Fruit fly (Drosophila melanogaster) whole organism, embryonic: ENCODE results near the gene CG9760.

Experiments used
- Bgb ChIP-seq: fragments of 200-800 bp; sonication (Bioruptor generic); IDR thresholded peaks from 2 replicates; pipeline ENCODE4 v1.3.6; 2022; ENCODE audit warnings: missing biosample characterization, missing genetic modification characterization; ENCODE audit not compliant: partially characterized antibody
- CG1024 ChIP-seq: fragments of 200-800 bp; sonication (Bioruptor generic); IDR thresholded peaks from 2 replicates; pipeline ENCODE4 v1.3.6; 2022; ENCODE audit warnings: missing biosample characterization, missing genetic modification characterization
- CG10366 ChIP-seq: fragments of 200-800 bp; sonication (Bioruptor generic); IDR thresholded peaks from 2 replicates; pipeline ENCODE4 v1.3.6; 2022; ENCODE audit warnings: missing biosample characterization, missing genetic modification characterization
- CG16813 ChIP-seq: fragments of 200-800 bp; sonication (Bioruptor generic); IDR thresholded peaks from 3 replicates; pipeline ENCODE4 v1.3.6; 2022; ENCODE audit warnings: missing biosample characterization, missing genetic modification characterization; ENCODE audit not compliant: partially characterized antibody
- CG17359 ChIP-seq: fragments of 200-800 bp; sonication (Bioruptor generic); optimal IDR thresholded peaks from 3 replicates; lab custom pipeline; 2018; ENCODE audit warnings: missing biosample characterization, mild to moderate bottlenecking, missing genetic modification characterization, moderate library complexity
- CG17361 ChIP-seq: fragments of 200-800 bp; sonication (Bioruptor generic); IDR thresholded peaks from 3 replicates; pipeline ENCODE4 v1.3.6; 2022; ENCODE audit warnings: missing biosample characterization, missing genetic modification characterization
- CG17912 ChIP-seq: fragments of 200-800 bp; sonication (Bioruptor generic); optimal IDR thresholded peaks from 2 replicates; lab custom pipeline; 2018; ENCODE audit warnings: missing biosample characterization, mild to moderate bottlenecking, missing genetic modification characterization
- CG18011 ChIP-seq: fragments of 200-800 bp; sonication (Bioruptor generic); optimal IDR thresholded peaks from 2 replicates; lab custom pipeline; 2017; ENCODE audit warnings: missing biosample characterization, missing genetic modification characterization, mild to moderate bottlenecking, moderate library complexity, missing genotype
- CG18262 ChIP-seq: fragments of 200-800 bp; optimal IDR thresholded peaks from 3 replicates; lab custom pipeline; 2019; ENCODE audit warnings: missing biosample characterization, mild to moderate bottlenecking, missing genetic modification characterization, moderate library complexity
- CG2116 ChIP-seq: fragments of 200-800 bp; sonication (Bioruptor generic); optimal IDR thresholded peaks from 3 replicates; lab custom pipeline; 2018; ENCODE audit warnings: missing biosample characterization, mild to moderate bottlenecking, missing genetic modification characterization
- CG2202 ChIP-seq: fragments of 200-800 bp; sonication (Bioruptor generic); optimal IDR thresholded peaks from 2 replicates; lab custom pipeline; 2018; ENCODE audit warnings: missing biosample characterization, mild to moderate bottlenecking, missing genetic modification characterization
- CG3281 ChIP-seq: fragments of 200-800 bp; sonication (Bioruptor generic); optimal IDR thresholded peaks from 3 replicates; lab custom pipeline; 2017; ENCODE audit warnings: missing biosample characterization, mild to moderate bottlenecking, missing genetic modification characterization
- CG34376 ChIP-seq: fragments of 200-800 bp; sonication (Bioruptor generic); optimal IDR thresholded peaks from 2 replicates; lab custom pipeline; 2018; ENCODE audit warnings: missing biosample characterization, mild to moderate bottlenecking, missing genetic modification characterization
- CG3838 ChIP-seq: fragments of 200-800 bp; sonication (Bioruptor generic); optimal IDR thresholded peaks from 3 replicates; lab custom pipeline; 2016; ENCODE audit warnings: missing biosample characterization, missing genetic modification characterization
- CG43689 ChIP-seq: fragments of 200-800 bp; sonication (Bioruptor generic); IDR thresholded peaks from 2 replicates; pipeline ENCODE4 v1.3.6; 2022; ENCODE audit warnings: missing biosample characterization, missing genetic modification characterization
- CG4820 ChIP-seq: fragments of 200-800 bp; sonication (Bioruptor generic); optimal IDR thresholded peaks from 3 replicates; lab custom pipeline; 2016; ENCODE audit warnings: missing biosample characterization, missing genetic modification characterization
- CG7745 ChIP-seq: fragments of 200-800 bp; sonication (Bioruptor generic); optimal IDR thresholded peaks from 2 replicates; lab custom pipeline; 2018; ENCODE audit warnings: missing biosample characterization, mild to moderate bottlenecking, missing genetic modification characterization, moderate library complexity
- CG8281 ChIP-seq: fragments of 200-800 bp; sonication (Bioruptor generic); optimal IDR thresholded peaks from 2 replicates; lab custom pipeline; 2018; ENCODE audit warnings: missing biosample characterization, mild to moderate bottlenecking, missing genetic modification characterization, moderate library complexity
- CG8478 ChIP-seq: fragments of >200 bp; optimal IDR thresholded peaks from 2 replicates; lab custom pipeline; 2018
- Camta ChIP-seq: fragments of 200-800 bp; sonication (Bioruptor generic); optimal IDR thresholded peaks from 2 replicates; lab custom pipeline; 2016; ENCODE audit warnings: missing biosample characterization, missing genetic modification characterization
- D ChIP-seq, 2 experiments: fragments of 200-800 bp in 1 of 2; fragments of >200 bp in 1 of 2; sonication (Bioruptor generic) in 1 of 2; optimal IDR thresholded peaks; 2 replicates in 1 of 2; 3 replicates in 1 of 2; lab custom pipeline; 2017; ENCODE audit warnings: mild to moderate bottlenecking in 1 of 2, missing biosample characterization in 1 of 2, missing genetic modification characterization in 1 of 2, missing genetic modification reagents in 1 of 2
- Dad ChIP-seq: fragments of 200-800 bp; sonication (Bioruptor generic); optimal IDR thresholded peaks from 3 replicates; lab custom pipeline; 2016; ENCODE audit warnings: missing biosample characterization, missing genetic modification characterization
- Deaf1 ChIP-seq: fragments of 200-800 bp; optimal IDR thresholded peaks from 3 replicates; lab custom pipeline; 2019; ENCODE audit warnings: missing biosample characterization, mild to moderate bottlenecking, missing genetic modification characterization, moderate library complexity
- Dref ChIP-seq: fragments of 200-800 bp; sonication (Bioruptor generic); IDR thresholded peaks from 2 replicates; pipeline ENCODE4 v1.3.6; 2022; ENCODE audit warnings: missing biosample characterization, missing genetic modification characterization
- Gug ChIP-seq: fragments of 200-800 bp; sonication (Bioruptor generic); IDR thresholded peaks from 4 replicates; pipeline ENCODE4 v1.3.6; 2022; ENCODE audit warnings: missing biosample characterization, missing genetic modification characterization
- H15 ChIP-seq: fragments of 200-800 bp; sonication (Bioruptor generic); IDR thresholded peaks from 3 replicates; pipeline ENCODE4 v1.3.6; 2022; ENCODE audit warnings: missing biosample characterization, missing genetic modification characterization
- Hand ChIP-seq: fragments of 200-800 bp; sonication (Bioruptor generic); optimal IDR thresholded peaks from 2 replicates; lab custom pipeline; 2017; ENCODE audit warnings: mild to moderate bottlenecking, missing biosample characterization, missing genetic modification reagents, missing genetic modification characterization
- HmgZ ChIP-seq: fragments of 200-800 bp; sonication (Bioruptor generic); optimal IDR thresholded peaks from 2 replicates; lab custom pipeline; 2018; ENCODE audit warnings: missing biosample characterization, mild to moderate bottlenecking, missing genetic modification characterization
- Hmr ChIP-seq: fragments of 200-800 bp; sonication (Bioruptor generic); optimal IDR thresholded peaks from 3 replicates; lab custom pipeline; 2017; ENCODE audit warnings: mild to moderate bottlenecking, missing biosample characterization, missing genetic modification reagents, missing genetic modification characterization
- Hmx ChIP-seq: fragments of 200-800 bp; sonication (Bioruptor generic); optimal IDR thresholded peaks from 2 replicates; lab custom pipeline; 2016; ENCODE audit warnings: missing biosample characterization, missing genetic modification characterization
- Hsf ChIP-seq: fragments of 200-800 bp; sonication (Bioruptor generic); optimal IDR thresholded peaks from 3 replicates; lab custom pipeline; 2016; ENCODE audit warnings: missing biosample characterization, missing genetic modification characterization
- Scr ChIP-seq: fragments of 200-800 bp; sonication (Bioruptor generic); IDR thresholded peaks from 2 replicates; pipeline ENCODE4 v1.3.6; 2022; ENCODE audit warnings: missing biosample characterization, missing genetic modification characterization; ENCODE audit not compliant: partially characterized antibody
- Sry-β ChIP-seq: fragments of 200-800 bp; sonication (Bioruptor generic); optimal IDR thresholded peaks from 2 replicates; lab custom pipeline; 2018; ENCODE audit warnings: missing biosample characterization, mild to moderate bottlenecking, missing genetic modification characterization, moderate library complexity
- Usf ChIP-seq: fragments of 200-800 bp; sonication (Bioruptor generic); optimal IDR thresholded peaks from 2 replicates; lab custom pipeline; 2017; ENCODE audit warnings: missing genotype, missing biosample characterization, missing genetic modification characterization
- btn ChIP-seq: fragments of 200-800 bp; sonication (Bioruptor generic); optimal IDR thresholded peaks from 2 replicates; lab custom pipeline; 2016; ENCODE audit warnings: missing biosample characterization, missing genetic modification characterization
- caup ChIP-seq: fragments of 200-800 bp; sonication (Bioruptor generic); optimal IDR thresholded peaks from 3 replicates; lab custom pipeline; 2017; ENCODE audit warnings: missing biosample characterization, mild to moderate bottlenecking, missing genetic modification characterization, moderate library complexity; ENCODE audit not compliant: severe bottlenecking
- ci ChIP-seq: fragments of 200-800 bp; sonication (Bioruptor generic); IDR thresholded peaks from 3 replicates; pipeline ENCODE4 v1.3.6; 2022; ENCODE audit warnings: missing biosample characterization, missing genetic modification characterization
- dimm ChIP-seq: fragments of 200-800 bp; sonication (Bioruptor generic); IDR thresholded peaks from 2 replicates; pipeline ENCODE4 v1.3.6; 2022; ENCODE audit warnings: missing biosample characterization, missing genetic modification characterization
- ems ChIP-seq: fragments of 200-800 bp; sonication (Bioruptor generic); optimal IDR thresholded peaks from 3 replicates; lab custom pipeline; 2016; ENCODE audit warnings: missing biosample characterization, missing genetic modification characterization
- esg ChIP-seq: fragments of 200-800 bp; sonication (Bioruptor generic); conservative IDR thresholded peaks from 2 replicates; pipeline ENCODE4 v1.3.6; 2022; ENCODE audit warnings: missing biosample characterization, missing genetic modification characterization
- hbn ChIP-seq: fragments of 200-800 bp; sonication (Bioruptor generic); IDR thresholded peaks from 2 replicates; pipeline ENCODE4 v1.3.6; 2022; ENCODE audit warnings: missing biosample characterization, missing genetic modification characterization; ENCODE audit not compliant: partially characterized antibody
- nerfin-1 ChIP-seq: fragments of 200-800 bp; sonication (Bioruptor generic); optimal IDR thresholded peaks from 3 replicates; lab custom pipeline; 2019; ENCODE audit warnings: missing biosample characterization, mild to moderate bottlenecking, missing genetic modification characterization, moderate library complexity
- oc ChIP-seq: fragments of 200-800 bp; sonication (Bioruptor generic); optimal IDR thresholded peaks from 2 replicates; lab custom pipeline; 2018; ENCODE audit warnings: missing biosample characterization, mild to moderate bottlenecking, missing genetic modification characterization, moderate library complexity
- pb ChIP-seq: fragments of 200-800 bp; sonication (Bioruptor generic); optimal IDR thresholded peaks from 3 replicates; lab custom pipeline; 2016; ENCODE audit warnings: missing biosample characterization, missing genetic modification characterization
- salm ChIP-seq: fragments of 200-800 bp; sonication (Bioruptor generic); optimal IDR thresholded peaks from 2 replicates; lab custom pipeline; 2018; ENCODE audit warnings: missing biosample characterization, mild to moderate bottlenecking, missing genetic modification characterization
- toy ChIP-seq: fragments of 200-800 bp; sonication (Bioruptor generic); IDR thresholded peaks from 2 replicates; pipeline ENCODE4 v1.3.6; 2022; ENCODE audit warnings: missing biosample characterization, missing genetic modification characterization
- unc-4 ChIP-seq: fragments of 200-800 bp; sonication (Bioruptor generic); IDR thresholded peaks from 2 replicates; pipeline ENCODE4 v1.3.6; 2022; ENCODE audit warnings: missing biosample characterization, missing genetic modification characterization; ENCODE audit not compliant: partially characterized antibody
- usp ChIP-seq: fragments of >200 bp; optimal IDR thresholded peaks from 2 replicates; lab custom pipeline; 2017; ENCODE audit warnings: missing biosample characterization, missing genetic modification characterization
- wek ChIP-seq: fragments of 200-800 bp; sonication (Bioruptor generic); optimal IDR thresholded peaks from 3 replicates; lab custom pipeline; 2018; ENCODE audit warnings: missing biosample characterization, mild to moderate bottlenecking, missing genetic modification characterization, moderate library complexity
- zf30C ChIP-seq: fragments of 200-800 bp; sonication (Bioruptor generic); optimal IDR thresholded peaks from 3 replicates; lab custom pipeline; 2018; ENCODE audit warnings: missing biosample characterization, mild to moderate bottlenecking, missing genetic modification characterization

CG9760 gene

dm6 chr3L:12131918-12132317 is 31.6 kb downstream of the CG9760 start, which contains the start of gene DEF8 (continued):
- TF ChIP-seq CG34376 (peak; percentile 11), Scr (GFP tag; lab: Robert Waterston, UW) (peak; percentile 42), Dad (GFP tag; lab: Kevin White, UChicago) (peak; percentile 60), CG3281 (GFP tag; lab: Kevin White, UChicago) (peak; percentile 82), D (optimal IDR thresholded peaks at IDR 0.05; lab: Kevin White, UChicago) (no peak), D (GFP tag; optimal IDR thresholded peaks at IDR 0.05; lab: Kevin White, UChicago) (peak; percentile 75), CG3838 (GFP tag; lab: Kevin White, UChicago) (peak; percentile 1), CG8281 (tag; lab: Kevin White, UChicago) (peak; percentile 61), Gug (GFP tag; lab: Robert Waterston, UW) (peak; percentile 48; the same call in 1 of the 4 replicates), hbn (GFP tag; lab: Robert Waterston, UW) (no peak), toy (peak; percentile 38; the same call in 1 of the 2 replicates), CG16813 (GFP tag; lab: Robert Waterston, UW) (peak; percentile 41; the same call in 1 of the 3 replicates), CG17361 (GFP tag; lab: Robert Waterston, UW) (peak; percentile 96), H15 (GFP tag; lab: Robert Waterston, UW) (peak; percentile 78), Hand (GFP tag; lab: Kevin White, UChicago) (peak; percentile 55), Usf (GFP tag; lab: Kevin White, UChicago) (peak; percentile 49), CG1024 (peak; percentile 74; the same call in 1 of the 2 replicates), wek (no peak), Hmx (GFP tag; lab: Kevin White, UChicago) (no peak), CG18011 (GFP tag; lab: Kevin White, UChicago) (peak; percentile 43), oc (tag; lab: Kevin White, UChicago) (peak; percentile 91), Camta (GFP tag; lab: Kevin White, UChicago) (peak; percentile 37), Deaf1 (tag; lab: Kevin White, UChicago) (peak; percentile 71), Hsf (GFP tag; lab: Kevin White, UChicago) (peak; percentile 59), CG17359 (tag; lab: Kevin White, UChicago) (peak; percentile 91), CG18262 (tag; lab: Kevin White, UChicago) (peak; percentile 90), CG10366 (peak; percentile 89), CG2116 (GFP tag; lab: Kevin White, UChicago) (peak; percentile 74), dimm (GFP tag; lab: Robert Waterston, UW) (peak; percentile 49; the same call in 1 of the 2 replicates), CG4820 (GFP tag; lab: Kevin White, UChicago) (peak; percentile 71), Sry-β (GFP tag; lab: Kevin White, UChicago) (peak; percentile 42), Bgb (peak; percentile 53; the same call in 1 of the 2 replicates), zf30C (GFP tag; lab: Kevin White, UChicago) (peak; percentile 97), Hmr (GFP tag; lab: Kevin White, UChicago) (no peak), HmgZ (tag; lab: Kevin White, UChicago) (peak; percentile 81), CG7745 (tag; lab: Kevin White, UChicago) (peak; percentile 18), caup (GFP tag; lab: Kevin White, UChicago) (peak; percentile 57), unc-4 (GFP tag; lab: Robert Waterston, UW) (0 out of 2 replicates have a peak, but pooled peaks have one; percentile 12), salm (tag; lab: Kevin White, UChicago) (peak; percentile 61), pb (GFP tag; lab: Kevin White, UChicago) (no peak), CG2202 (tag; lab: Kevin White, UChicago) (peak; percentile 75), usp (GFP tag; lab: Kevin White, UChicago) (no peak), ems (no peak), CG17912 (GFP tag; lab: Kevin White, UChicago) (peak; percentile 70), nerfin-1 (peak; percentile 88), CG43689 (GFP tag; lab: Robert Waterston, UW) (peak; percentile 73), Dref (peak; percentile 55), esg (GFP tag; lab: Robert Waterston, UW) (peak; percentile 78), btn (no peak), CG8478 (no peak), ci (GFP tag; lab: Robert Waterston, UW) (peak; percentile 89)
